Worm (Caenorhabditis elegans) whole organism, L1 larva: ENCODE measurements around the gene F46F2.5.

ENCODE experiments used
- C16A3.4 ChIP-seq: fragments of 150-350 bp; optimal IDR thresholded peaks from 2 replicates; lab custom pipeline; 2014; ENCODE audit warnings: missing biosample characterization, missing genetic modification characterization
- C34B4.2 ChIP-seq: sonication (generic microtip); optimal IDR thresholded peaks from 2 replicates; lab custom pipeline; 2017; ENCODE audit warnings: mild to moderate bottlenecking, missing genetic modification characterization, missing compliant biosample characterization
- F16B12.6 ChIP-seq: fragments of 150-350 bp; optimal IDR thresholded peaks from 2 replicates; lab custom pipeline; 2014; ENCODE audit warnings: missing biosample characterization, missing genetic modification characterization
- Y116A8C.19 ChIP-seq: sonication (generic microtip); optimal IDR thresholded peaks from 2 replicates; lab custom pipeline; 2016; ENCODE audit warnings: missing compliant biosample characterization, missing genetic modification characterization, borderline replicate concordance
- aha-1 ChIP-seq: fragments of 150-350 bp; optimal IDR thresholded peaks from 2 replicates; lab custom pipeline; 2014; ENCODE audit warnings: missing biosample characterization, missing genetic modification characterization
- alr-1 ChIP-seq: fragments of 200-800 bp; sonication (Bioruptor generic); optimal IDR thresholded peaks from 2 replicates; lab custom pipeline; 2018; ENCODE audit warnings: borderline replicate concordance, mild to moderate bottlenecking, missing genetic modification characterization, missing compliant biosample characterization
- aly-2 ChIP-seq: fragments of 150-350 bp; optimal IDR thresholded peaks from 2 replicates; lab custom pipeline; 2014; ENCODE audit warnings: missing biosample characterization, missing genetic modification characterization
- ama-1 ChIP-seq: fragments of 150-350 bp; optimal IDR thresholded peaks from 2 replicates; lab custom pipeline; 2014
- blmp-1 ChIP-seq: fragments of 150-350 bp; optimal IDR thresholded peaks from 2 replicates; lab custom pipeline; 2014; ENCODE audit warnings: missing biosample characterization, missing genetic modification characterization
- ceh-8 ChIP-seq: fragments of 200-800 bp; sonication (Bioruptor generic); optimal IDR thresholded peaks from 2 replicates; lab custom pipeline; 2018; ENCODE audit warnings: mild to moderate bottlenecking, missing genetic modification characterization, moderate library complexity, missing compliant biosample characterization
- ceh-82 ChIP-seq, 3 experiments: fragments of 150-350 bp in 1 of 3; sonication (generic microtip) in 2 of 3; optimal IDR thresholded peaks; 2 replicates each; lab custom pipeline; 2014 to 2017; ENCODE audit warnings: missing biosample characterization in 3 of 3, missing genetic modification characterization in 3 of 3
- ceh-90 ChIP-seq: sonication (generic microtip); optimal IDR thresholded peaks from 2 replicates; lab custom pipeline; 2016; ENCODE audit warnings: missing genetic modification characterization, missing compliant biosample characterization
- ces-1 ChIP-seq: fragments of 150-350 bp; optimal IDR thresholded peaks from 2 replicates; lab custom pipeline; 2014; ENCODE audit warnings: missing biosample characterization, missing genetic modification reagents, missing genetic modification characterization
- dsc-1 ChIP-seq: sonication (generic microtip); optimal IDR thresholded peaks from 2 replicates; lab custom pipeline; 2016; ENCODE audit warnings: mild to moderate bottlenecking, missing genetic modification characterization, missing compliant biosample characterization
- efl-3 ChIP-seq: fragments of 200-800 bp; sonication (Bioruptor generic); optimal IDR thresholded peaks from 2 replicates; lab custom pipeline; 2018; ENCODE audit warnings: mild to moderate bottlenecking, missing genetic modification characterization, missing compliant biosample characterization
- egl-13 ChIP-seq: sonication (generic microtip); optimal IDR thresholded peaks from 2 replicates; lab custom pipeline; 2016; ENCODE audit warnings: missing genotype, missing genetic modification reagents, missing genetic modification characterization, missing compliant biosample characterization
- egl-27 ChIP-seq, 2 experiments: fragments of 150-350 bp in 1 of 2; sonication (generic microtip); optimal IDR thresholded peaks; 3 replicates each; lab custom pipeline; 2017 to 2018; ENCODE audit warnings: missing biosample characterization in 2 of 2, missing genetic modification characterization in 2 of 2, missing genetic modification reagents in 2 of 2
- elt-2 ChIP-seq: sonication (generic microtip); optimal IDR thresholded peaks from 2 replicates; lab custom pipeline; 2016; ENCODE audit warnings: missing genetic modification characterization, mild to moderate bottlenecking, inconsistent platforms, missing compliant biosample characterization, missing genetic modification reagents
- fkh-10 ChIP-seq: sonication (generic microtip); optimal IDR thresholded peaks from 2 replicates; lab custom pipeline; 2017; ENCODE audit warnings: missing biosample characterization, missing genetic modification reagents, missing genetic modification characterization
- fkh-4 ChIP-seq: sonication (generic microtip); optimal IDR thresholded peaks from 2 replicates; lab custom pipeline; 2016; ENCODE audit warnings: missing compliant biosample characterization, missing genetic modification characterization, borderline replicate concordance
- grh-1 ChIP-seq: fragments of 200-800 bp; sonication (Bioruptor generic); IDR thresholded peaks from 2 replicates; pipeline ENCODE4 v1.3.6; 2022; ENCODE audit warnings: missing genetic modification reagents, missing genetic modification characterization, missing compliant biosample characterization
- hlh-4 ChIP-seq: sonication (generic microtip); optimal IDR thresholded peaks from 2 replicates; lab custom pipeline; 2016; ENCODE audit warnings: mild to moderate bottlenecking, missing genetic modification characterization, missing compliant biosample characterization
- hpl-2 ChIP-seq: fragments of 150-350 bp; optimal IDR thresholded peaks from 2 replicates; lab custom pipeline; 2014; ENCODE audit warnings: missing biosample characterization, missing genetic modification reagents, missing genetic modification characterization
- irx-1 ChIP-seq: sonication (generic microtip); optimal IDR thresholded peaks from 2 replicates; lab custom pipeline; 2016; ENCODE audit warnings: missing genetic modification characterization, missing compliant biosample characterization
- isw-1 ChIP-seq: fragments of 200-800 bp; sonication (Bioruptor generic); IDR thresholded peaks from 2 replicates; pipeline ENCODE4 v1.3.6; 2022; ENCODE audit warnings: missing genetic modification characterization, missing compliant biosample characterization
- jun-1 ChIP-seq: fragments of 150-350 bp; optimal IDR thresholded peaks from 2 replicates; lab custom pipeline; 2014; ENCODE audit warnings: missing biosample characterization, missing genetic modification reagents, missing genetic modification characterization
- lin-13 ChIP-seq: fragments of 150-350 bp; optimal IDR thresholded peaks from 2 replicates; lab custom pipeline; 2014; ENCODE audit warnings: missing biosample characterization, missing genetic modification reagents, missing genetic modification characterization
- lin-15B ChIP-seq: fragments of 150-350 bp; sonication (generic microtip); optimal IDR thresholded peaks from 3 replicates; lab custom pipeline; 2014; ENCODE audit warnings: missing biosample characterization, missing genetic modification characterization
- lin-39 ChIP-seq: fragments of 150-350 bp; optimal IDR thresholded peaks from 2 replicates; lab custom pipeline; 2014; ENCODE audit warnings: missing biosample characterization, missing genetic modification reagents, missing genetic modification characterization
- lsy-2 ChIP-seq, 2 experiments: fragments of 150-350 bp; optimal IDR thresholded peaks; 2 replicates each; lab custom pipeline; 2014; ENCODE audit warnings: missing biosample characterization in 2 of 2, missing genetic modification characterization in 2 of 2
- mab-9 ChIP-seq: fragments of 200-800 bp; sonication (Bioruptor generic); IDR thresholded peaks from 2 replicates; pipeline ENCODE4 v1.3.6; 2022; ENCODE audit warnings: missing genetic modification reagents, missing genetic modification characterization, missing compliant biosample characterization
- mef-2 ChIP-seq: fragments of 150-350 bp; optimal IDR thresholded peaks from 2 replicates; lab custom pipeline; 2014; ENCODE audit warnings: missing biosample characterization, missing genetic modification characterization
- mep-1 ChIP-seq: fragments of 150-350 bp; optimal IDR thresholded peaks from 2 replicates; lab custom pipeline; 2014; ENCODE audit warnings: missing biosample characterization, missing genetic modification characterization
- nhr-12 ChIP-seq: sonication (generic microtip); optimal IDR thresholded peaks from 2 replicates; lab custom pipeline; 2017; ENCODE audit warnings: missing biosample characterization, missing genetic modification characterization
- nhr-237 ChIP-seq: fragments of 150-350 bp; optimal IDR thresholded peaks from 2 replicates; lab custom pipeline; 2014; ENCODE audit warnings: missing biosample characterization, missing genetic modification characterization
- nhr-28 ChIP-seq: fragments of 150-350 bp; optimal IDR thresholded peaks from 2 replicates; lab custom pipeline; 2014; ENCODE audit warnings: missing biosample characterization, missing genetic modification characterization
- nhr-47 ChIP-seq: sonication (generic microtip); optimal IDR thresholded peaks from 2 replicates; lab custom pipeline; 2016; ENCODE audit warnings: mild to moderate bottlenecking, missing genetic modification characterization, moderate library complexity, missing compliant biosample characterization
- nhr-71 ChIP-seq: sonication (generic microtip); optimal IDR thresholded peaks from 2 replicates; lab custom pipeline; 2016; ENCODE audit warnings: mild to moderate bottlenecking, missing genetic modification characterization, moderate library complexity, missing compliant biosample characterization
- nhr-85 ChIP-seq: sonication (generic microtip); peaks from one replicate; lab custom pipeline; 2016; ENCODE audit warnings: missing genetic modification characterization, inconsistent platforms, missing compliant biosample characterization
- nhr-90 ChIP-seq: sonication (generic microtip); optimal IDR thresholded peaks from 2 replicates; lab custom pipeline; 2016; ENCODE audit warnings: mild to moderate bottlenecking, missing genetic modification characterization, missing compliant biosample characterization; ENCODE audit not compliant: poor library complexity
- pax-3 ChIP-seq: fragments of 200-800 bp; sonication (Bioruptor generic); optimal IDR thresholded peaks from 2 replicates; lab custom pipeline; 2018; ENCODE audit warnings: mild to moderate bottlenecking, missing genetic modification characterization, moderate library complexity, missing compliant biosample characterization
- rnt-1 ChIP-seq: sonication (generic microtip); optimal IDR thresholded peaks from 2 replicates; lab custom pipeline; 2016; ENCODE audit warnings: mild to moderate bottlenecking, missing genetic modification characterization, moderate library complexity, missing compliant biosample characterization
- skn-1 ChIP-seq: fragments of 150-350 bp; optimal IDR thresholded peaks from 2 replicates; lab custom pipeline; 2014; ENCODE audit warnings: missing biosample characterization, missing genetic modification characterization
- snu-23 ChIP-seq: sonication (generic microtip); optimal IDR thresholded peaks from 2 replicates; lab custom pipeline; 2016; ENCODE audit warnings: missing genetic modification characterization, missing compliant biosample characterization
- sox-4 ChIP-seq: sonication (generic microtip); optimal IDR thresholded peaks from 2 replicates; lab custom pipeline; 2016; ENCODE audit warnings: missing genetic modification characterization, missing compliant biosample characterization
- sptf-1 ChIP-seq: fragments of 150-350 bp; optimal IDR thresholded peaks from 2 replicates; lab custom pipeline; 2014; ENCODE audit warnings: missing biosample characterization, missing genetic modification characterization
- swsn-7 ChIP-seq: sonication (generic microtip); optimal IDR thresholded peaks from 2 replicates; lab custom pipeline; 2016; ENCODE audit warnings: missing genetic modification characterization, missing compliant biosample characterization
- tbx-2 ChIP-seq: sonication (generic microtip); optimal IDR thresholded peaks from 2 replicates; lab custom pipeline; 2016; ENCODE audit warnings: missing genetic modification characterization, missing compliant biosample characterization
- tlp-1 ChIP-seq: fragments of 150-350 bp; optimal IDR thresholded peaks from 2 replicates; lab custom pipeline; 2014; ENCODE audit warnings: missing biosample characterization, missing genetic modification characterization
- unc-130 ChIP-seq: fragments of 150-350 bp; optimal IDR thresholded peaks from 2 replicates; lab custom pipeline; 2017; ENCODE audit warnings: missing biosample characterization, missing genetic modification characterization, inconsistent platforms
- unc-30 ChIP-seq: sonication (generic microtip); optimal IDR thresholded peaks from 2 replicates; lab custom pipeline; 2017; ENCODE audit warnings: missing biosample characterization, missing genetic modification characterization
- unc-62 ChIP-seq: fragments of 150-350 bp; optimal IDR thresholded peaks from 2 replicates; lab custom pipeline; 2014; ENCODE audit warnings: missing biosample characterization, missing genetic modification reagents, missing genetic modification characterization
- unc-98 ChIP-seq: fragments of 200-800 bp; sonication (Bioruptor generic); IDR thresholded peaks from 2 replicates; pipeline ENCODE4 v1.3.6; 2022; ENCODE audit warnings: missing genetic modification characterization, missing compliant biosample characterization
- zag-1 ChIP-seq: fragments of 150-350 bp; optimal IDR thresholded peaks from 2 replicates; lab custom pipeline; 2014; ENCODE audit warnings: missing biosample characterization, missing genetic modification characterization
- zip-4 ChIP-seq: fragments of 200-800 bp; sonication (Bioruptor generic); optimal IDR thresholded peaks from 2 replicates; lab custom pipeline; 2018; ENCODE audit warnings: mild to moderate bottlenecking, missing genetic modification characterization, moderate library complexity, missing compliant biosample characterization

Gene F46F2.5

ce11 chrX:15274079-15274478 is 11.6 kb downstream of the F46F2.5 start (continued):
- TF ChIP-seq unc-98 (GFP tag; lab: Robert Waterston, UW) (no peak), ceh-8 (no peak), lin-13 (GFP tag; lab: Kevin White, UChicago) (no peak), blmp-1 (tag; lab: Kevin White, UChicago) (peak; percentile 91), efl-3 (GFP tag; lab: Kevin White, UChicago) (no peak), hlh-4 (tag; lab: Kevin White, UChicago) (no peak), zip-4 (GFP tag; lab: Kevin White, UChicago) (no peak), lin-15B (tag; lab: Kevin White, UChicago) (no peak), lin-39 (tag; lab: Kevin White, UChicago) (no peak), sox-4 (tag; lab: Kevin White, UChicago) (no peak), jun-1 (peak; percentile 62), fkh-4 (tag; lab: Kevin White, UChicago) (no peak), tlp-1 (tag; lab: Kevin White, UChicago) (no peak), ama-1 (lab: Kevin White, UChicago) (no peak), unc-130 (tag; lab: Kevin White, UChicago) (no peak), elt-2 (tag; lab: Kevin White, UChicago) (no peak), unc-62 (no peak), lsy-2 (tag; optimal IDR thresholded peaks at IDR 0.05; lab: Kevin White, UChicago) (peak in 1 of 2 experiments; percentile 9), swsn-7 (tag; lab: Kevin White, UChicago) (no peak), fkh-10 (GFP tag; lab: Kevin White, UChicago) (no peak), C16A3.4 (tag; lab: Kevin White, UChicago) (peak; percentile 3), nhr-90 (tag; lab: Kevin White, UChicago) (no peak), nhr-85 (tag; lab: Kevin White, UChicago) (peak; percentile 93), alr-1 (no peak), Y116A8C.19 (tag; lab: Kevin White, UChicago) (no peak), mef-2 (tag; lab: Kevin White, UChicago) (no peak), F16B12.6 (tag; lab: Kevin White, UChicago) (no peak), nhr-12 (no peak), unc-30 (tag; lab: Kevin White, UChicago) (no peak), snu-23 (peak; percentile 18), egl-27 (tag; optimal IDR thresholded peaks at IDR 0.05; lab: Kevin White, UChicago) (no peak), nhr-28 (tag; lab: Kevin White, UChicago) (no peak), nhr-47 (no peak), ces-1 (no peak), pax-3 (tag; lab: Kevin White, UChicago) (no peak), aly-2 (tag; lab: Kevin White, UChicago) (no peak), nhr-237 (tag; lab: Kevin White, UChicago) (peak; percentile 39), grh-1 (peak; percentile 64), skn-1 (no peak), ceh-90 (tag; lab: Kevin White, UChicago) (no peak), hpl-2 (no peak), tbx-2 (tag; lab: Kevin White, UChicago) (no peak), rnt-1 (tag; lab: Kevin White, UChicago) (peak; percentile 2), mep-1 (tag; lab: Kevin White, UChicago) (no peak), C34B4.2 (tag; lab: Kevin White, UChicago) (no peak), mab-9 (GFP tag; lab: Robert Waterston, UW) (no peak), nhr-71 (peak; percentile 35), dsc-1 (tag; lab: Kevin White, UChicago) (no peak), egl-13 (tag; lab: Kevin White, UChicago) (no peak), irx-1 (tag; lab: Kevin White, UChicago) (no peak), aha-1 (tag; lab: Kevin White, UChicago) (no peak), sptf-1 (tag; lab: Kevin White, UChicago) (no peak), isw-1 (no peak), zag-1 (no peak), ceh-82 (tag; optimal IDR thresholded peaks at IDR 0.05; lab: Kevin White, UChicago) (peak in 1 of 3 experiments; percentile 5)
